Fruit fly (Drosophila melanogaster) whole organism, embryonic: ENCODE data around the gene Mon1.
A peak's percentile ranks its signal among the peaks of the same experiment; 100 is the strongest.

Experiments used
- Aef1 ChIP-seq: fragments of 200-800 bp; sonication (Bioruptor generic); IDR thresholded peaks from 3 replicates; pipeline ENCODE4 v1.3.6; 2022; ENCODE audit warnings: missing biosample characterization, missing genetic modification characterization
- Bgb ChIP-seq: fragments of 200-800 bp; sonication (Bioruptor generic); IDR thresholded peaks from 2 replicates; pipeline ENCODE4 v1.3.6; 2022; ENCODE audit warnings: missing biosample characterization, missing genetic modification characterization; ENCODE audit not compliant: partially characterized antibody
- CG10462 ChIP-seq: fragments of 200-800 bp; sonication (Bioruptor generic); optimal IDR thresholded peaks from 2 replicates; lab custom pipeline; 2016; ENCODE audit warnings: missing biosample characterization, missing genetic modification characterization
- CG12299 ChIP-seq: fragments of 200-800 bp; sonication (Bioruptor generic); optimal IDR thresholded peaks from 2 replicates; lab custom pipeline; 2018; ENCODE audit warnings: missing biosample characterization, mild to moderate bottlenecking, missing genetic modification characterization
- CG12391 ChIP-seq: fragments of 200-800 bp; sonication (Bioruptor generic); optimal IDR thresholded peaks from 3 replicates; lab custom pipeline; 2018; ENCODE audit warnings: missing biosample characterization, mild to moderate bottlenecking, missing genetic modification characterization, moderate library complexity
- CG15601 ChIP-seq: fragments of 200-800 bp; sonication (Bioruptor generic); optimal IDR thresholded peaks from 3 replicates; lab custom pipeline; 2019; ENCODE audit warnings: missing biosample characterization, mild to moderate bottlenecking, missing genetic modification characterization, moderate library complexity
- CG17385 ChIP-seq: fragments of 200-800 bp; sonication (Bioruptor generic); optimal IDR thresholded peaks from 3 replicates; lab custom pipeline; 2018; ENCODE audit warnings: missing biosample characterization, mild to moderate bottlenecking, missing genetic modification characterization
- CG17568 ChIP-seq: fragments of 200-800 bp; sonication (Bioruptor generic); optimal IDR thresholded peaks from 2 replicates; lab custom pipeline; 2018; ENCODE audit warnings: missing biosample characterization, mild to moderate bottlenecking, missing genetic modification characterization, moderate library complexity
- CG17802 ChIP-seq: fragments of 200-800 bp; sonication (Bioruptor generic); optimal IDR thresholded peaks from 2 replicates; lab custom pipeline; 2018; ENCODE audit warnings: missing biosample characterization, mild to moderate bottlenecking, missing genetic modification characterization, moderate library complexity
- CG1792 ChIP-seq: fragments of 200-800 bp; sonication (Bioruptor generic); optimal IDR thresholded peaks from 2 replicates; lab custom pipeline; 2016; ENCODE audit warnings: missing biosample characterization, missing genetic modification characterization
- CG2712 ChIP-seq: fragments of 200-800 bp; optimal IDR thresholded peaks from 3 replicates; lab custom pipeline; 2019; ENCODE audit warnings: missing biosample characterization, mild to moderate bottlenecking, missing genetic modification characterization, moderate library complexity
- CG3281 ChIP-seq: fragments of 200-800 bp; sonication (Bioruptor generic); optimal IDR thresholded peaks from 3 replicates; lab custom pipeline; 2017; ENCODE audit warnings: missing biosample characterization, mild to moderate bottlenecking, missing genetic modification characterization
- CG42726 ChIP-seq: fragments of 200-800 bp; sonication (Bioruptor generic); IDR thresholded peaks from 2 replicates; pipeline ENCODE4 v1.3.6; 2022; ENCODE audit warnings: missing biosample characterization, missing genetic modification characterization; ENCODE audit not compliant: partially characterized antibody
- CG6254 ChIP-seq: fragments of 200-800 bp; sonication (Bioruptor generic); optimal IDR thresholded peaks from 3 replicates; lab custom pipeline; 2017; ENCODE audit warnings: mild to moderate bottlenecking, missing biosample characterization, missing genetic modification reagents, missing genetic modification characterization
- CG7839 ChIP-seq: fragments of 200-800 bp; sonication (Bioruptor generic); optimal IDR thresholded peaks from 3 replicates; lab custom pipeline; 2018; ENCODE audit warnings: missing biosample characterization, mild to moderate bottlenecking, missing genetic modification characterization, moderate library complexity
- CG7987 ChIP-seq: fragments of 200-800 bp; sonication (Bioruptor generic); optimal IDR thresholded peaks from 2 replicates; lab custom pipeline; 2018; ENCODE audit warnings: missing biosample characterization, mild to moderate bottlenecking, missing genetic modification characterization, moderate library complexity
- Chrac-16 ChIP-seq: fragments of 200-800 bp; sonication (Bioruptor generic); optimal IDR thresholded peaks from 3 replicates; lab custom pipeline; 2016; ENCODE audit warnings: missing biosample characterization, missing genetic modification characterization
- Dad ChIP-seq: fragments of 200-800 bp; sonication (Bioruptor generic); optimal IDR thresholded peaks from 3 replicates; lab custom pipeline; 2016; ENCODE audit warnings: missing biosample characterization, missing genetic modification characterization
- Drgx ChIP-seq: fragments of 200-800 bp; sonication (Bioruptor generic); IDR thresholded peaks from 2 replicates; pipeline ENCODE4 v1.3.6; 2022; ENCODE audit warnings: missing biosample characterization, missing genetic modification characterization
- Hey ChIP-seq: fragments of 200-800 bp; sonication (Bioruptor generic); optimal IDR thresholded peaks from 3 replicates; lab custom pipeline; 2018; ENCODE audit warnings: missing biosample characterization, mild to moderate bottlenecking, missing genetic modification characterization
- Hsf ChIP-seq: fragments of 200-800 bp; sonication (Bioruptor generic); optimal IDR thresholded peaks from 3 replicates; lab custom pipeline; 2016; ENCODE audit warnings: missing biosample characterization, missing genetic modification characterization
- Myb ChIP-seq: fragments of 200-800 bp; sonication (Bioruptor generic); optimal IDR thresholded peaks from 2 replicates; lab custom pipeline; 2016; ENCODE audit warnings: missing biosample characterization, missing genetic modification characterization
- NfI ChIP-seq: fragments of 200-800 bp; sonication (Bioruptor generic); optimal IDR thresholded peaks from 3 replicates; lab custom pipeline; 2018; ENCODE audit warnings: missing biosample characterization, mild to moderate bottlenecking, missing genetic modification characterization, moderate library complexity
- Six4 ChIP-seq: fragments of 200-800 bp; sonication (Bioruptor generic); optimal IDR thresholded peaks from 2 replicates; lab custom pipeline; 2016; ENCODE audit warnings: missing biosample characterization, missing genetic modification characterization
- Xbp1 ChIP-seq: fragments of 200-800 bp; sonication (Bioruptor generic); optimal IDR thresholded peaks from 3 replicates; lab custom pipeline; 2016; ENCODE audit warnings: missing biosample characterization, mild to moderate bottlenecking, missing genetic modification characterization
- Xrp1 ChIP-seq: fragments of 200-800 bp; sonication (Bioruptor generic); IDR thresholded peaks from 2 replicates; pipeline ENCODE4 v1.3.6; 2022; ENCODE audit warnings: missing biosample characterization, missing genetic modification characterization
- aop ChIP-seq: fragments of 200-800 bp; sonication (Bioruptor generic); IDR thresholded peaks from 2 replicates; pipeline ENCODE4 v1.3.6; 2022; ENCODE audit warnings: missing biosample characterization, missing genetic modification characterization
- cad ChIP-seq: fragments of >200 bp; optimal IDR thresholded peaks from 2 replicates; lab custom pipeline; 2017; ENCODE audit warnings: missing biosample characterization, missing genetic modification characterization
- caup ChIP-seq: fragments of 200-800 bp; sonication (Bioruptor generic); optimal IDR thresholded peaks from 3 replicates; lab custom pipeline; 2017; ENCODE audit warnings: missing biosample characterization, mild to moderate bottlenecking, missing genetic modification characterization, moderate library complexity; ENCODE audit not compliant: severe bottlenecking
- ci ChIP-seq: fragments of 200-800 bp; sonication (Bioruptor generic); IDR thresholded peaks from 3 replicates; pipeline ENCODE4 v1.3.6; 2022; ENCODE audit warnings: missing biosample characterization, missing genetic modification characterization
- crp ChIP-seq, 2 experiments: fragments of 200-800 bp; sonication (Bioruptor generic); optimal IDR thresholded peaks; 2 replicates in 1 of 2; 3 replicates in 1 of 2; lab custom pipeline; 2017; ENCODE audit warnings: missing biosample characterization in 2 of 2, missing genetic modification characterization in 2 of 2, mild to moderate bottlenecking in 1 of 2, moderate library complexity in 1 of 2
- dan ChIP-seq: fragments of 200-800 bp; sonication (Bioruptor generic); IDR thresholded peaks from 2 replicates; pipeline ENCODE4 v1.3.6; 2022; ENCODE audit warnings: missing biosample characterization, missing genetic modification characterization
- disco-r ChIP-seq: fragments of 200-800 bp; sonication (Bioruptor generic); optimal IDR thresholded peaks from 2 replicates; lab custom pipeline; 2016; ENCODE audit warnings: missing biosample characterization, missing genetic modification characterization
- dpn ChIP-seq, 2 experiments: fragments of 200-800 bp; sonication (Bioruptor generic); optimal IDR thresholded peaks; 3 replicates each; lab custom pipeline; 2016; ENCODE audit warnings: missing biosample characterization in 2 of 2, missing genetic modification characterization in 2 of 2
- exex ChIP-seq: fragments of 200-800 bp; sonication (Bioruptor generic); optimal IDR thresholded peaks from 4 replicates; lab custom pipeline; 2018; ENCODE audit warnings: missing biosample characterization, mild to moderate bottlenecking, missing genetic modification characterization, moderate library complexity
- ftz-f1 ChIP-seq: fragments of 200-800 bp; sonication (Bioruptor generic); optimal IDR thresholded peaks from 2 replicates; lab custom pipeline; 2016; ENCODE audit warnings: missing biosample characterization, missing genetic modification characterization
- gce ChIP-seq: fragments of 200-800 bp; sonication (Bioruptor generic); IDR thresholded peaks from 3 replicates; pipeline ENCODE4 v1.3.6; 2022; ENCODE audit warnings: missing biosample characterization, missing genetic modification characterization
- grn ChIP-seq: fragments of 200-800 bp; sonication (Bioruptor generic); optimal IDR thresholded peaks from 3 replicates; lab custom pipeline; 2017; ENCODE audit warnings: missing biosample characterization, missing genetic modification characterization
- ham ChIP-seq: fragments of 200-800 bp; sonication (Bioruptor generic); IDR thresholded peaks from 2 replicates; pipeline ENCODE4 v1.3.6; 2022; ENCODE audit warnings: missing biosample characterization, missing genetic modification characterization
- hth ChIP-seq: fragments of >200 bp; optimal IDR thresholded peaks from 2 replicates; lab custom pipeline; 2017; ENCODE audit warnings: inconsistent platforms
- kay ChIP-seq: fragments of 200-800 bp; sonication (Bioruptor generic); optimal IDR thresholded peaks from 2 replicates; lab custom pipeline; 2016; ENCODE audit warnings: missing biosample characterization, missing genetic modification characterization
- klu ChIP-seq: fragments of 200-800 bp; sonication (Bioruptor generic); IDR thresholded peaks from 2 replicates; pipeline ENCODE4 v1.3.6; 2022; ENCODE audit warnings: missing biosample characterization, missing genetic modification characterization
- knrl ChIP-seq: fragments of 200-800 bp; sonication (Bioruptor generic); IDR thresholded peaks from 3 replicates; pipeline ENCODE4 v1.3.6; 2022; ENCODE audit warnings: missing biosample characterization, missing genetic modification characterization; ENCODE audit not compliant: partially characterized antibody
- mam ChIP-seq: fragments of 200-800 bp; sonication (Bioruptor generic); optimal IDR thresholded peaks from 3 replicates; lab custom pipeline; 2016; ENCODE audit warnings: missing biosample characterization, missing genetic modification characterization
- so ChIP-seq: fragments of 200-800 bp; sonication (Bioruptor generic); IDR thresholded peaks from 3 replicates; pipeline ENCODE4 v1.3.6; 2022; ENCODE audit warnings: missing biosample characterization, missing genetic modification characterization
- tll ChIP-seq, 2 experiments: fragments of 200-800 bp in 1 of 2; fragments of >200 bp in 1 of 2; sonication (Bioruptor generic) in 1 of 2; optimal IDR thresholded peaks; 2 replicates each; lab custom pipeline; 2017 to 2019; ENCODE audit warnings: missing biosample characterization in 2 of 2, missing genetic modification characterization in 2 of 2, mild to moderate bottlenecking in 1 of 2, moderate library complexity in 1 of 2
- ttk ChIP-seq: fragments of 200-800 bp; sonication (Bioruptor generic); IDR thresholded peaks from 2 replicates; pipeline ENCODE4 v2.1.2; 2022; ENCODE audit warnings: missing biosample characterization, missing genetic modification characterization
- vfl ChIP-seq: fragments of 200-800 bp; sonication (Bioruptor generic); optimal IDR thresholded peaks from 2 replicates; lab custom pipeline; 2016; ENCODE audit warnings: missing biosample characterization, missing genetic modification characterization
- wor ChIP-seq: fragments of 200-800 bp; sonication (Bioruptor generic); IDR thresholded peaks from 2 replicates; pipeline ENCODE4 v1.3.6; 2022; ENCODE audit warnings: missing biosample characterization, missing genetic modification characterization
- z ChIP-seq: fragments of 200-800 bp; sonication (Bioruptor generic); IDR thresholded peaks from 3 replicates; pipeline ENCODE4 v1.3.6; 2022; ENCODE audit warnings: missing biosample characterization, missing genetic modification characterization

Gene Mon1

DNA sequence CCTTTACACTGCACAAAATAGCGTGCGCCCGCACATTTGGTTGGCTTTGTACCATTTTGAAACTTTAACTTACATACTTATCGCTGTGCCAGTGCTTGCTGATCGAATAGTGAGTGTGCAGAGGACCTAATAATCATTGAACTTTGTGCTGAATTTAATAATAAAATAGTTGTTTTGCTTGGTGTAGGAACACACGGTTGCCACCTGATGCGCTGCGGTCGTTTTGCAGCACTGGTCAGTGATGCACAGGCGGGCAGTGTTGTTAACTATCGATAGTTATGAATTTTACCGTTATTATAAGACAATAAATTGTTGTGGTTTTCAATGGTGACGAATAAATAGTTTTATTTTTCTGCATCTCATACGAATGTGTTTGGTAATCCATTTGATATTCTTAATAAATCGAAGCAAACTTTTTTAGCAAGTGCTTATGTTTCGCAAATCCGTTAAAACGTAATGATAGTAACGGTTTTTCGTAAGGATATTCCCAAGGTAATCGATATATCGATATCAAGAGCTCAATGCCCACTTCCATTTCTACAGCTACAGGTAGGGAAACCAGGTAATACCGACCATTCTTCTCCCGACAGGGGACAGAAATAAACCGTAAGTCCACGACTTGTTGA, 12.6 kb upstream of the Mon1 start, which contains the start of the genes tank and CG12194 (continued):
- TF ChIP-seq kay (GFP tag; lab: Kevin White, UChicago) = peak; percentile 98
- TF ChIP-seq CG2712 (tag; lab: Kevin White, UChicago) = peak; percentile 99
- peak; percentile 99 for TF ChIP-seq NfI
- peak; percentile 95 for TF ChIP-seq CG12299 (tag; lab: Kevin White, UChicago)
- peak; percentile 98 for TF ChIP-seq CG3281 (GFP tag; lab: Kevin White, UChicago)
- peak; percentile 98 for TF ChIP-seq Myb (GFP tag; lab: Kevin White, UChicago)
- TF ChIP-seq Six4 (GFP tag; lab: Kevin White, UChicago) = peak; percentile 99
- peak; percentile 99 for TF ChIP-seq wor (GFP tag; lab: Robert Waterston, UW)
- TF ChIP-seq CG17802 (tag; lab: Kevin White, UChicago) = peak; percentile 95
- TF ChIP-seq Dad (GFP tag; lab: Kevin White, UChicago) = peak; percentile 99
- peak; percentile 99 for TF ChIP-seq caup (GFP tag; lab: Kevin White, UChicago)
- TF ChIP-seq so (GFP tag; lab: Robert Waterston, UW) = peak; percentile 99
- TF ChIP-seq hth (lab: Kevin White, UChicago) = no peak
- TF ChIP-seq ci (GFP tag; lab: Robert Waterston, UW) = peak; percentile 100
- TF ChIP-seq grn (GFP tag; lab: Kevin White, UChicago) = peak; percentile 89
- peak; percentile 98 for TF ChIP-seq CG17568 (GFP tag; lab: Kevin White, UChicago)
- peak; percentile 86 for TF ChIP-seq z
- peak; percentile 95 for TF ChIP-seq aop
- TF ChIP-seq ftz-f1 = peak; percentile 90
- peak; percentile 99 for TF ChIP-seq vfl
- TF ChIP-seq ham (GFP tag; lab: Robert Waterston, UW) = peak; percentile 97
- peak in 1 of 2 experiments; percentile 31 for TF ChIP-seq tll (GFP tag; optimal IDR thresholded peaks at IDR 0.05; lab: Kevin White, UChicago)
- peak; percentile 85 for TF ChIP-seq Hey (tag; lab: Kevin White, UChicago)
- peak; percentile 98 for TF ChIP-seq klu (GFP tag; lab: Robert Waterston, UW)
- peak; percentile 99 for TF ChIP-seq CG7839 (tag; lab: Kevin White, UChicago)
- TF ChIP-seq exex (tag; lab: Kevin White, UChicago) = peak; percentile 85
- TF ChIP-seq Drgx (GFP tag; lab: Robert Waterston, UW) = peak; percentile 100
- TF ChIP-seq CG15601 (tag; lab: Kevin White, UChicago) = peak; percentile 94
- peak; percentile 40 to 78 for TF ChIP-seq crp (GFP tag; optimal IDR thresholded peaks at IDR 0.05; lab: Kevin White, UChicago)
- peak; percentile 99 for TF ChIP-seq dpn (GFP tag; optimal IDR thresholded peaks at IDR 0.05; lab: Kevin White, UChicago)
- TF ChIP-seq gce (GFP tag; lab: Robert Waterston, UW) = peak; percentile 99
- TF ChIP-seq knrl = peak; percentile 84
- peak; percentile 100 for TF ChIP-seq Xbp1
- peak; percentile 97 for TF ChIP-seq CG1792 (GFP tag; lab: Kevin White, UChicago)
- peak; percentile 99 for TF ChIP-seq CG12391 (tag; lab: Kevin White, UChicago)
- TF ChIP-seq mam = peak; percentile 99
- peak; percentile 69 for TF ChIP-seq Bgb (GFP tag; lab: Robert Waterston, UW)
- TF ChIP-seq Aef1 (GFP tag; lab: Robert Waterston, UW) = peak; percentile 99
- TF ChIP-seq Hsf (GFP tag; lab: Kevin White, UChicago) = peak; percentile 99
- TF ChIP-seq CG6254 (GFP tag; lab: Kevin White, UChicago) = peak; percentile 97
- peak; percentile 69 for TF ChIP-seq CG42726
- peak; percentile 98 for TF ChIP-seq CG7987 (GFP tag; lab: Kevin White, UChicago)
- TF ChIP-seq Chrac-16 (GFP tag; lab: Kevin White, UChicago) = peak; percentile 99
- TF ChIP-seq ttk (GFP tag; lab: Robert Waterston, UW) = peak; percentile 100
- peak; percentile 98 for TF ChIP-seq CG10462 (GFP tag; lab: Kevin White, UChicago)
- TF ChIP-seq cad (GFP tag; lab: Kevin White, UChicago) = no peak
- TF ChIP-seq Xrp1 (GFP tag; lab: Robert Waterston, UW) = peak; percentile 100
- peak; percentile 96 for TF ChIP-seq CG17385
- TF ChIP-seq dan (GFP tag; lab: Robert Waterston, UW) = peak; percentile 97
- TF ChIP-seq disco-r (GFP tag; lab: Kevin White, UChicago) = peak; percentile 98
